Worm (Caenorhabditis elegans) whole organism, L1 larva: ENCODE measurements around the gene slc-28.1.

ENCODE experiments used
- C16A3.4 ChIP-seq: fragments of 150-350 bp; optimal IDR thresholded peaks from 2 replicates; lab custom pipeline; 2014; ENCODE audit warnings: missing biosample characterization, missing genetic modification characterization
- Y116A8C.19 ChIP-seq: sonication (generic microtip); optimal IDR thresholded peaks from 2 replicates; lab custom pipeline; 2016; ENCODE audit warnings: missing compliant biosample characterization, missing genetic modification characterization, borderline replicate concordance
- dpl-1 ChIP-seq, 3 experiments: fragments of 150-350 bp in 2 of 3; sonication (generic microtip) in 1 of 3; optimal IDR thresholded peaks; 2 replicates each; lab custom pipeline; 2014 to 2017; ENCODE audit warnings: missing biosample characterization in 3 of 3, missing genetic modification characterization in 3 of 3, missing genetic modification reagents in 3 of 3
- dsc-1 ChIP-seq: sonication (generic microtip); optimal IDR thresholded peaks from 2 replicates; lab custom pipeline; 2016; ENCODE audit warnings: mild to moderate bottlenecking, missing genetic modification characterization, missing compliant biosample characterization
- efl-1 ChIP-seq, 4 experiments: fragments of 150-350 bp; optimal IDR thresholded peaks in 3 of 4; peaks in 1 of 4; 1 replicate in 1 of 4; 2 replicates in 3 of 4; lab custom pipeline; 2014; ENCODE audit warnings: missing biosample characterization in 2 of 4, missing genetic modification characterization in 2 of 4, missing genetic modification reagents in 2 of 4
- egl-27 ChIP-seq, 2 experiments: fragments of 150-350 bp in 1 of 2; sonication (generic microtip); optimal IDR thresholded peaks; 3 replicates each; lab custom pipeline; 2017 to 2018; ENCODE audit warnings: missing biosample characterization in 2 of 2, missing genetic modification characterization in 2 of 2, missing genetic modification reagents in 2 of 2
- elt-2 ChIP-seq: sonication (generic microtip); optimal IDR thresholded peaks from 2 replicates; lab custom pipeline; 2016; ENCODE audit warnings: missing genetic modification characterization, mild to moderate bottlenecking, inconsistent platforms, missing compliant biosample characterization, missing genetic modification reagents
- fkh-4 ChIP-seq: sonication (generic microtip); optimal IDR thresholded peaks from 2 replicates; lab custom pipeline; 2016; ENCODE audit warnings: missing compliant biosample characterization, missing genetic modification characterization, borderline replicate concordance
- fkh-8 ChIP-seq: sonication (generic microtip); optimal IDR thresholded peaks from 2 replicates; lab custom pipeline; 2016; ENCODE audit warnings: mild to moderate bottlenecking, missing genetic modification characterization, missing compliant biosample characterization
- grh-1 ChIP-seq: fragments of 200-800 bp; sonication (Bioruptor generic); IDR thresholded peaks from 2 replicates; pipeline ENCODE4 v1.3.6; 2022; ENCODE audit warnings: missing genetic modification reagents, missing genetic modification characterization, missing compliant biosample characterization
- hlh-17 ChIP-seq: fragments of 200-800 bp; sonication (Bioruptor generic); optimal IDR thresholded peaks from 2 replicates; lab custom pipeline; 2018; ENCODE audit warnings: missing genetic modification characterization, mild to moderate bottlenecking, missing compliant biosample characterization, moderate library complexity, borderline replicate concordance
- hlh-4 ChIP-seq: sonication (generic microtip); optimal IDR thresholded peaks from 2 replicates; lab custom pipeline; 2016; ENCODE audit warnings: mild to moderate bottlenecking, missing genetic modification characterization, missing compliant biosample characterization
- irx-1 ChIP-seq: sonication (generic microtip); optimal IDR thresholded peaks from 2 replicates; lab custom pipeline; 2016; ENCODE audit warnings: missing genetic modification characterization, missing compliant biosample characterization
- lin-35 ChIP-seq, 2 experiments: fragments of 150-350 bp; optimal IDR thresholded peaks; 2 replicates each; lab custom pipeline; 2014; ENCODE audit warnings: missing biosample characterization in 2 of 2, missing genetic modification characterization in 2 of 2, missing genetic modification reagents in 2 of 2
- mab-9 ChIP-seq: fragments of 200-800 bp; sonication (Bioruptor generic); IDR thresholded peaks from 2 replicates; pipeline ENCODE4 v1.3.6; 2022; ENCODE audit warnings: missing genetic modification reagents, missing genetic modification characterization, missing compliant biosample characterization
- nhr-12 ChIP-seq: sonication (generic microtip); optimal IDR thresholded peaks from 2 replicates; lab custom pipeline; 2017; ENCODE audit warnings: missing biosample characterization, missing genetic modification characterization
- nhr-20 ChIP-seq: sonication (generic microtip); optimal IDR thresholded peaks from 2 replicates; lab custom pipeline; 2016; ENCODE audit warnings: mild to moderate bottlenecking, missing genetic modification characterization, missing compliant biosample characterization
- nhr-237 ChIP-seq: fragments of 150-350 bp; optimal IDR thresholded peaks from 2 replicates; lab custom pipeline; 2014; ENCODE audit warnings: missing biosample characterization, missing genetic modification characterization
- nhr-28 ChIP-seq: fragments of 150-350 bp; optimal IDR thresholded peaks from 2 replicates; lab custom pipeline; 2014; ENCODE audit warnings: missing biosample characterization, missing genetic modification characterization
- nhr-85 ChIP-seq: sonication (generic microtip); peaks from one replicate; lab custom pipeline; 2016; ENCODE audit warnings: missing genetic modification characterization, inconsistent platforms, missing compliant biosample characterization
- snu-23 ChIP-seq: sonication (generic microtip); optimal IDR thresholded peaks from 2 replicates; lab custom pipeline; 2016; ENCODE audit warnings: missing genetic modification characterization, missing compliant biosample characterization
- sox-4 ChIP-seq: sonication (generic microtip); optimal IDR thresholded peaks from 2 replicates; lab custom pipeline; 2016; ENCODE audit warnings: missing genetic modification characterization, missing compliant biosample characterization
- sptf-1 ChIP-seq: fragments of 150-350 bp; optimal IDR thresholded peaks from 2 replicates; lab custom pipeline; 2014; ENCODE audit warnings: missing biosample characterization, missing genetic modification characterization
- tbx-2 ChIP-seq: sonication (generic microtip); optimal IDR thresholded peaks from 2 replicates; lab custom pipeline; 2016; ENCODE audit warnings: missing genetic modification characterization, missing compliant biosample characterization
- unc-62 ChIP-seq: fragments of 150-350 bp; optimal IDR thresholded peaks from 2 replicates; lab custom pipeline; 2014; ENCODE audit warnings: missing biosample characterization, missing genetic modification reagents, missing genetic modification characterization
- unc-86 ChIP-seq: sonication (generic microtip); optimal IDR thresholded peaks from 2 replicates; lab custom pipeline; 2016; ENCODE audit warnings: missing genetic modification characterization, missing compliant biosample characterization
- unc-98 ChIP-seq: fragments of 200-800 bp; sonication (Bioruptor generic); IDR thresholded peaks from 2 replicates; pipeline ENCODE4 v1.3.6; 2022; ENCODE audit warnings: missing genetic modification characterization, missing compliant biosample characterization
- vab-15 ChIP-seq: sonication (generic microtip); optimal IDR thresholded peaks from 2 replicates; lab custom pipeline; 2017; ENCODE audit warnings: missing genotype, mild to moderate bottlenecking, missing genetic modification characterization, missing compliant biosample characterization
- ztf-4 ChIP-seq: fragments of 150-350 bp; optimal IDR thresholded peaks from 2 replicates; lab custom pipeline; 2014; ENCODE audit warnings: missing biosample characterization, missing genetic modification characterization

Gene slc-28.1

DNA sequence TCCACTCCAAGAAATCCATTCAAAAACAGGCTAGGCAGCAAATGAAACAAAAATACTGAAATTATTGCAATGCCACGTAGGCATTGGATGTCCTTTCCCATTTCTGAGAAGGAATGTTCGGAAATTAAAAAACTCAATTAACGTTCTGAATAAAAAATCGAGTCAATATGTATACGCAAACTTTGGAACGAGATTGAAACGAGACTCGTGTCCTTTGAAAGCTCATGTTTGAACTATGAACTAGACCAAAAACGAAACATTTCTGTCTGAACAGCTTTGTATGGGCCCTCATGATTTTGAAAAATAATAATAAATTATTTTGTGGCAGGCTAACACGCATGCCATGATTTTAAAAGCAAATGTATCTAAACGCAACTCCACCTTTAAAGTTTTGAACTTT is 11.4 kb downstream of the slc-28.1 start, which contains the start of gene oac-2:
oac-2 (minus strand) TSS at position 101 of the 400 bp plus-strand sequence.
- TF ChIP-seq tbx-2 (tag; lab: Kevin White, UChicago) (no peak), irx-1 (tag; lab: Kevin White, UChicago) (no peak), dpl-1 (GFP tag; optimal IDR thresholded peaks at IDR 0.05; lab: Kevin White, UChicago) (no peak), nhr-28 (tag; lab: Kevin White, UChicago) (no peak), sox-4 (tag; lab: Kevin White, UChicago) (no peak), C16A3.4 (tag; lab: Kevin White, UChicago) (no peak), unc-62 (no peak), nhr-85 (tag; lab: Kevin White, UChicago) (no peak), dsc-1 (tag; lab: Kevin White, UChicago) (no peak), snu-23 (GFP tag; lab: Kevin White, UChicago) (no peak), ztf-4 (tag; lab: Kevin White, UChicago) (no peak)

DNA sequence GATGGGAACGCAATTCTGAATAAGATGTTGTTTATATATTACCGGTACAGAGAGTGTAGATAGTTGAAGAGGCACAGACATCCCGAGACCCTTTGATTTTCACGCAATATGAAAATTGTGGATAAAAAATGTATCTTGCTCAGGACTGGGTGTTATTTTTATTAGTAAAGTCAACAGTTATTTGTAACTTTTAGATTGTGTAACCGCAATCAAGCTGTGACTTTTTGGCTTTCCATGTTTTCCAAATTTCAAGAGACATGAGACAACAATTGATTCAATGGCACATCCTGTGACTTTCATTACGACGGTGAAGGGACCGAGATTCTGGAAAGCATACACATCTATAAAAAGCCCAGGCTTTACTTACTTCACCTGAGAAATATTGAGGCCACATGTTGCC is 12.6 kb downstream of the slc-28.1 start:
- TF ChIP-seq Y116A8C.19 (tag; lab: Kevin White, UChicago), result no peak
- TF ChIP-seq irx-1 (tag; lab: Kevin White, UChicago), result no peak
- TF ChIP-seq unc-62, result no peak
- no peak for TF ChIP-seq fkh-4 (tag; lab: Kevin White, UChicago)
- TF ChIP-seq lin-35 (GFP tag; optimal IDR thresholded peaks at IDR 0.05; lab: Kevin White, UChicago), result no peak
- no peak for TF ChIP-seq egl-27 (tag; optimal IDR thresholded peaks at IDR 0.05; lab: Kevin White, UChicago)
- no peak for TF ChIP-seq mab-9 (GFP tag; lab: Robert Waterston, UW)
- TF ChIP-seq unc-98 (GFP tag; lab: Robert Waterston, UW), result no peak
- no peak for TF ChIP-seq vab-15 (tag; lab: Kevin White, UChicago)
- TF ChIP-seq efl-1 (optimal IDR thresholded peaks at IDR 0.05; lab: Kevin White, UChicago), result no peak
- TF ChIP-seq efl-1 (GFP tag; optimal IDR thresholded peaks at IDR 0.05 in 1 of 2; lab: Kevin White, UChicago), result no peak
- no peak for TF ChIP-seq unc-86 (tag; lab: Kevin White, UChicago)

DNA sequence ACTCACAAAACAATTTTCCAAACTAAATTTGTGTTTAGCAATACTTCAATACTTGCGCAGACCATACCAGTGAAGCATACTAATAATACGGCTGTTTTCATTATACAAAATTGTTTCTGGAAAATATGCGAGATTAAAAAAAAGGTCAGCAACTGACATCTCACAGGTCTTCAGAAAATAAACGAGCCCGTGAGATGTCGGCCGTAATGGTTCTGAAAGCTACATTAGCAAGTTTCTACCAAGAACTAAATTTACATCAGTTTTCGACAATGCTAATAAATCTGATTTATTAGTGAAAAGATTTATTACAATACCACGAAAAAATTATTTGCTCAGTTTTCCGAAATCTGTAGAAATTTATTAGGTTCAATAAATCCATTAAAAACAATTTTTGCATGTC is 13.9 kb downstream of the slc-28.1 start, which contains the start of gene srbc-31:
srbc-31 (minus strand) TSS at position 101 of the 400 bp plus-strand sequence.
- no peak for TF ChIP-seq nhr-12 (tag; lab: Kevin White, UChicago)
- no peak for TF ChIP-seq hlh-17 (GFP tag; lab: Kevin White, UChicago)
- no peak for TF ChIP-seq efl-1 (optimal IDR thresholded peaks at IDR 0.05; lab: Kevin White, UChicago)
- TF ChIP-seq efl-1 (GFP tag; optimal IDR thresholded peaks at IDR 0.05 in 1 of 2; lab: Kevin White, UChicago), result peak in 1 of 2 experiments; percentile 68
- TF ChIP-seq hlh-4 (tag; lab: Kevin White, UChicago), result no peak
- no peak for TF ChIP-seq nhr-237
- TF ChIP-seq nhr-28 (tag; lab: Kevin White, UChicago), result no peak
- TF ChIP-seq, all 84 proteins: peak for 1

DNA sequence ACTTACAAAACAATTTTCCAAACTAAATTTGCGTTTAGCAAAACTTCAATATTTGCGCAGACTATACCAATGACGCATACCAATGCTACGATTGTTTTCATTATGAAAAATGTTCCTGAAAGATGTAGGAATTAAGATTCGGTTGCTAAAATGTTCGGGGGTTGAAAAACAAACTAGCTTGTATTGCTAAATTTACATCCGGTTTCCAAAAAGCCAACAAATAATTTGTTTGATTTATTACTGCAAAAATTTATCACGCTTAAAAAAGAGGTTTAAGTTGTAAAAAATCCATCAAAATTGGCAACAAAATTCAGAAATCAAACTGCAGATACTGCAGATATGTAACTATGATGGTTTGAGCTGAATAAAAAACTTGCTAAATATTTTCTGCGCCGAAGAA is 16.7 kb downstream of the slc-28.1 start, which contains the start of gene srbc-30:
srbc-30 (minus strand) TSS at position 101 of the 400 bp plus-strand sequence.
- TF ChIP-seq unc-98 (GFP tag; lab: Robert Waterston, UW) (no peak), efl-1 (optimal IDR thresholded peaks at IDR 0.05; lab: Kevin White, UChicago) (no peak), efl-1 (GFP tag; optimal IDR thresholded peaks at IDR 0.05 in 1 of 2; lab: Kevin White, UChicago) (peak in 1 of 2 experiments; percentile 9)

DNA sequence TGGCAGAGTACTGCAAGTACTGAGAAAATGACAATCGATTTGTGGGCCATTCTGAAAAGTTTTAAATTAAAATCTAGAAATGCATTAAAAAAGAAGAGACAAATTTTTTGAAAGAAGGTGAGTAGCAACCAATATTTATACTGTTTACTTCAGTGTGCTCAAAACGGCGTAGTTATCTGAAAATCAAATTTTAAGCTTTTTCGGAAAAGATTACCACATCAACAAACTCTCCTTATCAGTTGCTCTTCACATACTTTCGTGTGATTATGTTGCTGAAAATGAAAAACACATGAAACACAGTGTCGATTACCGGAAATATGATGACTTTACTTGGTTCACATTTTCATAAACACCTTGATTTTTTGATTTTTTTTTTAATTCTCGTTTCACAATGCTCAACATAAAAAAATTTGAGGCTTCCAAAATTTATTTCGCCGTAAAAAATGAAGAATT is 19.0 kb downstream of the slc-28.1 start, which contains the start of gene lys-7:
lys-7 (minus strand) TSS at position 51 of the 453 bp plus-strand sequence.
- TF ChIP-seq grh-1 (GFP tag; lab: Robert Waterston, UW), result no peak
- TF ChIP-seq Y116A8C.19 (tag; lab: Kevin White, UChicago), result no peak
- TF ChIP-seq sptf-1 (tag; lab: Kevin White, UChicago), result no peak
- TF ChIP-seq hlh-17 (GFP tag; lab: Kevin White, UChicago), result no peak
- no peak for TF ChIP-seq C16A3.4 (tag; lab: Kevin White, UChicago)
- peak; percentile 76 for TF ChIP-seq elt-2
- TF ChIP-seq unc-98 (GFP tag; lab: Robert Waterston, UW), result no peak
- no peak for TF ChIP-seq nhr-28 (tag; lab: Kevin White, UChicago)
- no peak for TF ChIP-seq fkh-4 (tag; lab: Kevin White, UChicago)

DNA sequence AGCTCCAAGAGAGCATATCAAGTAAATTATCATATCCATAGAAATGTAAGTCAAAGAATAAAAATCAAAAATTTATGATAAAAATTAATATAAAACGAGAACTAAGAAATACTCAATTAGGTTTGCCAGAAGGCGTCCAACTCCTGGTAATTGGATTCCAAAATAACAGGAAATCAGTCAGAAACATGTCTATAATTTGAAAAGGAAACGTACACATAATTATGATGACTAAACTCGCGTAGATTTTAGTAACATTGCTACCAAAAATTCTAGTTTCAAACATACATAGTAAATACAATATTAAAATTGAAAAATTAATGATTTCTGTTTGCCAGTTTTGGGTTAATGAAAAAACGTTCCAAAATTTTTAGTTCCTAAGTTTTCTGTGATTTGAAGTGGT is 21.1 kb downstream of the slc-28.1 start, which contains the start of gene srbc-33:
srbc-33 (minus strand) TSS at position 101 of the 400 bp plus-strand sequence.
- TF ChIP-seq fkh-8 (tag; lab: Kevin White, UChicago), result peak; percentile 16
- TF ChIP-seq nhr-20 (tag; lab: Kevin White, UChicago), result no peak
